Worm (Caenorhabditis elegans): Measurements from ENCODE around the gene srsx-26.

srsx-26 gene

DNA sequence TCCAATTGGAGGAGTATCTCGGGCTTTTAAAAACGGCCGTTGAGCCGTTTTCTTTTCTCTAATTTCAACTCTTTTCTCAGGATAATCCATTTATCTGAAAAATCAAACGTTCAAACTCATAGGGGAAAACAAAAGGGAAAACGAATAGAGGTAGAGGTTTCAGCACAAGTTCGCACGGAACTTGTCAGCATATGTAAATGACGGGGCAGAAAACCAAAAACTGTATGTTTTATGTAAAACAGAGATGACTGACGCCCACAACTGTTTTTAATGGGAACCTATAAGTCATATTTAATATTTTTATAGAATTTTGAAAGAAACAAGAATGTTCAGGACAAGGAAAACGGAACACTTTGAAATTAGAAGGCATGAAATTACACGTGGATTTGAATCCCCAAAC, 17.9 kb downstream of the srsx-26 start, which contains the start of gene C51E3.6:
C51E3.6 (minus strand) TSS at position 101 of the 400 bp plus-strand sequence.
- TF ChIP-seq sdz-38 (tag; optimal IDR thresholded peaks at IDR 0.05) (no peak), fkh-3 (tag; optimal IDR thresholded peaks at IDR 0.05) (no peak), egrh-3 (GFP tag; IDR thresholded peaks at IDR 0.05) (no peak), sptf-2 (GFP tag; optimal IDR thresholded peaks at IDR 0.05) (no peak)

ce11 chrV:10168870-10169269, 20.4 kb downstream of the srsx-26 start:
- TF ChIP-seq ceh-100 (GFP tag; IDR thresholded peaks at IDR 0.05) (no peak), ccch-3 (GFP tag; optimal IDR thresholded peaks at IDR 0.05) (no peak), zfh-2 (GFP tag; conservative IDR thresholded peaks at IDR 0.05) (no peak), cebp-1 (GFP tag; IDR thresholded peaks at IDR 0.05) (no peak), cebp-1 (tag; optimal IDR thresholded peaks at IDR 0.05) (peak; percentile 1), lin-40 (tag; optimal IDR thresholded peaks at IDR 0.05) (peak; percentile 5), lin-35 (GFP tag; optimal IDR thresholded peaks at IDR 0.05) (peak in 1 of 3 experiments; percentile 18), T07F8.4 (tag; optimal IDR thresholded peaks at IDR 0.05) (no peak), atf-7 (tag; optimal IDR thresholded peaks at IDR 0.05) (no peak), lsy-27 (tag; optimal IDR thresholded peaks at IDR 0.05; ENCODE audit: borderline replicate concordance, insufficient read depth) (no peak)

- TF ChIP-seq hmg-20 (GFP tag; IDR thresholded peaks at IDR 0.05): no peak
- TF ChIP-seq rpc-1 (optimal IDR thresholded peaks at IDR 0.05): no peak
- no peak for TF ChIP-seq rpc-1 (tag; optimal IDR thresholded peaks at IDR 0.05)
- TF ChIP-seq unc-130 (GFP tag; optimal IDR thresholded peaks at IDR 0.05): no peak
- TF ChIP-seq snpc-1.1 (tag; optimal IDR thresholded peaks at IDR 0.05; ENCODE audit: insufficient read depth): no peak
- no peak for TF ChIP-seq xnd-1 (tag; optimal IDR thresholded peaks at IDR 0.05)
- no peak for TF ChIP-seq nfyb-1 (GFP tag; IDR thresholded peaks at IDR 0.05)
- TF ChIP-seq ztf-26 (tag; optimal IDR thresholded peaks at IDR 0.05): no peak
- TF ChIP-seq cebp-2 (GFP tag; IDR thresholded peaks at IDR 0.05): no peak
- no peak for TF ChIP-seq F39B2.1 (GFP tag; IDR thresholded peaks at IDR 0.05)
- TF ChIP-seq aptf-2 (GFP tag; conservative IDR thresholded peaks at IDR 0.05): no peak
- no peak for TF ChIP-seq F37B4.10 (GFP tag; IDR thresholded peaks at IDR 0.05)
- TF ChIP-seq hsf-1 (GFP tag; IDR thresholded peaks at IDR 0.05): no peak
- no peak for TF ChIP-seq ama-1 (optimal IDR thresholded peaks at IDR 0.05)
- TF ChIP-seq ama-1 (GFP tag; optimal IDR thresholded peaks at IDR 0.05): no peak
- no peak for TF ChIP-seq mxl-1 (tag; optimal IDR thresholded peaks at IDR 0.05)
- no peak for TF ChIP-seq ztf-6 (GFP tag; IDR thresholded peaks at IDR 0.05)
- TF ChIP-seq let-607 (tag; optimal IDR thresholded peaks at IDR 0.05): no peak
- no peak for TF ChIP-seq bed-1 (GFP tag; IDR thresholded peaks at IDR 0.05)
Measured at ce11 chrV:10173653-10174052, 25.2 kb downstream of the srsx-26 start, which contains the start of gene egl-3. egl-3 (minus strand) TSS chrV:10173753.

DNA sequence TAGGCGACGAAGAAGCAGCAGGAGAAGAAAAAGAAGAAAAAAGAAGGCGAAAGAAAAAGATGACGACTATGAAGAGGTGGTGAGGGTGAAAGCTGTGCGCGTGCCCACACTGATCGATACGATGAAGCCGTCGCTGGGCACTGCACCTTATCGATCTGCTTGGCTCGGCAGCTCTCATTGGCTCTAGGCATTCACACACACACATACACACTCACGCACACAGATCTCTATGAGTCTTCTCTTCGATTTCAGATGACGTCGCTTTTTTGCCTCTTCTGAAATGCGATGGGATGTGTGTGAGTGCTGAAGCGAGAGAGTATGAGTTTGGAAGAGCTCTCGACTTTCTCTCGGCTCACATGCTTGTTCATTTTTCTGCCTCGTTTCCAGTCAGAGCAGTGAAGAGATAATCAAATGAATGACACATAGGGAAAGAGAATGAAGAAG, 26.2 kb downstream of the srsx-26 start:
- TF ChIP-seq ZK185.1 (tag; optimal IDR thresholded peaks at IDR 0.05; ENCODE audit: poor library complexity, severe bottlenecking) (peak; percentile 29), ceh-27 (GFP tag; optimal IDR thresholded peaks at IDR 0.05) (peak; percentile 58), nfya-1 (tag; optimal IDR thresholded peaks at IDR 0.05; ENCODE audit: borderline replicate concordance, insufficient read depth) (no peak), T26A5.8 (tag; optimal IDR thresholded peaks at IDR 0.05) (no peak), rcor-1 (GFP tag; IDR thresholded peaks at IDR 0.05) (peak; percentile 63; the same call in 1 of the 2 replicates), chd-7 (tag; optimal IDR thresholded peaks at IDR 0.05) (peak; percentile 57), snpc-4 (GFP tag; optimal IDR thresholded peaks at IDR 0.05) (no peak), snpc-4 (tag; optimal IDR thresholded peaks at IDR 0.05) (peak in 1 of 4 experiments; percentile 5), atf-7 (tag; optimal IDR thresholded peaks at IDR 0.05) (peak; percentile 85), let-526 (GFP tag; IDR thresholded peaks at IDR 0.05) (no peak), F23B12.7 (tag; optimal IDR thresholded peaks at IDR 0.05; ENCODE audit: insufficient read depth) (no peak), mcd-1 (GFP tag; IDR thresholded peaks at IDR 0.05) (peak; percentile 61), pbrm-1 (GFP tag; IDR thresholded peaks at IDR 0.05) (peak; percentile 45; the same call in 1 of the 2 replicates), K12H6.12 (tag; optimal IDR thresholded peaks at IDR 0.05) (peak; percentile 83), Y67H2A.10 (GFP tag; conservative IDR thresholded peaks at IDR 0.05) (no peak)

Measured in whole organism, young adult.